Fruit fly (Drosophila melanogaster) whole organism, embryonic: Measurements from ENCODE around the gene CG43322.

Experiments used
- Blimp-1 ChIP-seq: fragments of 200-800 bp; sonication (Bioruptor generic); optimal IDR thresholded peaks from 3 replicates; lab custom pipeline; 2018; ENCODE audit warnings: missing biosample characterization, missing genetic modification characterization, mild to moderate bottlenecking, moderate library complexity, missing genetic modification reagents
- CG10959 ChIP-seq: fragments of 200-800 bp; sonication (Bioruptor generic); IDR thresholded peaks from 2 replicates; pipeline ENCODE4 v1.3.6; 2022; ENCODE audit warnings: missing biosample characterization, missing genetic modification characterization
- CG11723 ChIP-seq: fragments of 200-800 bp; sonication (Bioruptor generic); optimal IDR thresholded peaks from 2 replicates; lab custom pipeline; 2017; ENCODE audit warnings: missing biosample characterization, mild to moderate bottlenecking, missing genetic modification characterization
- CG12236 ChIP-seq: fragments of 200-800 bp; sonication (Bioruptor generic); optimal IDR thresholded peaks from 2 replicates; lab custom pipeline; 2016; ENCODE audit warnings: missing biosample characterization, missing genetic modification characterization
- CG12659 ChIP-seq: fragments of 200-800 bp; sonication (Bioruptor generic); optimal IDR thresholded peaks from 3 replicates; lab custom pipeline; 2017; ENCODE audit warnings: mild to moderate bottlenecking, missing biosample characterization, missing genetic modification reagents, missing genetic modification characterization
- CG14667 ChIP-seq: fragments of 200-800 bp; sonication (Bioruptor generic); IDR thresholded peaks from 2 replicates; pipeline ENCODE4 v1.3.6; 2022; ENCODE audit warnings: missing biosample characterization, missing genetic modification characterization
- CG1529 ChIP-seq: fragments of 200-800 bp; sonication (Bioruptor generic); optimal IDR thresholded peaks from 3 replicates; lab custom pipeline; 2018; ENCODE audit warnings: missing biosample characterization, missing genetic modification characterization
- CG15514 ChIP-seq: fragments of 200-800 bp; sonication (Bioruptor generic); optimal IDR thresholded peaks from 3 replicates; lab custom pipeline; 2017; ENCODE audit warnings: missing biosample characterization, missing genetic modification characterization, mild to moderate bottlenecking, moderate library complexity, missing genetic modification reagents
- CG16779 ChIP-seq: fragments of 200-800 bp; sonication (Bioruptor generic); IDR thresholded peaks from 2 replicates; pipeline ENCODE4 v1.3.6; 2022; ENCODE audit warnings: missing biosample characterization, missing genetic modification characterization
- CG17328 ChIP-seq: fragments of 200-800 bp; sonication (Bioruptor generic); IDR thresholded peaks from 2 replicates; pipeline ENCODE4 v1.3.6; 2022; ENCODE audit warnings: missing biosample characterization, missing genetic modification characterization
- CG2120 ChIP-seq: fragments of 200-800 bp; sonication (Bioruptor generic); optimal IDR thresholded peaks from 3 replicates; lab custom pipeline; 2016; ENCODE audit warnings: missing biosample characterization, missing genetic modification characterization
- CG2129 ChIP-seq: fragments of 200-800 bp; sonication (Bioruptor generic); IDR thresholded peaks from 2 replicates; pipeline ENCODE4 v1.3.6; 2022; ENCODE audit warnings: missing biosample characterization, missing genetic modification characterization; ENCODE audit not compliant: partially characterized antibody
- CG2202 ChIP-seq: fragments of 200-800 bp; sonication (Bioruptor generic); optimal IDR thresholded peaks from 2 replicates; lab custom pipeline; 2018; ENCODE audit warnings: missing biosample characterization, mild to moderate bottlenecking, missing genetic modification characterization
- CG30403 ChIP-seq: fragments of 200-800 bp; sonication (Bioruptor generic); optimal IDR thresholded peaks from 3 replicates; lab custom pipeline; 2016; ENCODE audit warnings: missing biosample characterization, missing genetic modification characterization
- CG4617 ChIP-seq: fragments of 200-800 bp; sonication (Bioruptor generic); optimal IDR thresholded peaks from 3 replicates; lab custom pipeline; 2016; ENCODE audit warnings: missing biosample characterization, missing genetic modification characterization, borderline replicate concordance
- CG7745 ChIP-seq: fragments of 200-800 bp; sonication (Bioruptor generic); optimal IDR thresholded peaks from 2 replicates; lab custom pipeline; 2018; ENCODE audit warnings: missing biosample characterization, mild to moderate bottlenecking, missing genetic modification characterization, moderate library complexity
- CG7987 ChIP-seq: fragments of 200-800 bp; sonication (Bioruptor generic); optimal IDR thresholded peaks from 2 replicates; lab custom pipeline; 2018; ENCODE audit warnings: missing biosample characterization, mild to moderate bottlenecking, missing genetic modification characterization, moderate library complexity
- CG9797 ChIP-seq: fragments of 200-800 bp; sonication (Bioruptor generic); optimal IDR thresholded peaks from 3 replicates; lab custom pipeline; 2018; ENCODE audit warnings: missing biosample characterization, mild to moderate bottlenecking, missing genetic modification characterization
- CG9876 ChIP-seq: fragments of 200-800 bp; sonication (Bioruptor generic); optimal IDR thresholded peaks from 2 replicates; lab custom pipeline; 2016; ENCODE audit warnings: missing biosample characterization, missing genetic modification characterization
- Ets65A ChIP-seq: fragments of 200-800 bp; sonication (Bioruptor generic); peaks from one replicate; lab custom pipeline; 2016; ENCODE audit warnings: missing biosample characterization, missing genetic modification characterization
- Fer2 ChIP-seq: fragments of 200-800 bp; sonication (Bioruptor generic); optimal IDR thresholded peaks from 2 replicates; lab custom pipeline; 2018; ENCODE audit warnings: missing biosample characterization, mild to moderate bottlenecking, missing genetic modification characterization, moderate library complexity
- Hand ChIP-seq: fragments of 200-800 bp; sonication (Bioruptor generic); optimal IDR thresholded peaks from 2 replicates; lab custom pipeline; 2017; ENCODE audit warnings: mild to moderate bottlenecking, missing biosample characterization, missing genetic modification reagents, missing genetic modification characterization
- MESR4 ChIP-seq: fragments of 200-800 bp; sonication (Bioruptor generic); optimal IDR thresholded peaks from 2 replicates; lab custom pipeline; 2018; ENCODE audit warnings: missing biosample characterization, mild to moderate bottlenecking, missing genetic modification characterization, moderate library complexity
- Max ChIP-seq: fragments of 200-800 bp; sonication (Bioruptor generic); optimal IDR thresholded peaks from 2 replicates; lab custom pipeline; 2016; ENCODE audit warnings: missing biosample characterization, mild to moderate bottlenecking, missing genetic modification characterization
- Med ChIP-seq: fragments of 200-800 bp; sonication (Bioruptor generic); peaks from one replicate; lab custom pipeline; 2016; ENCODE audit warnings: missing biosample characterization, missing genetic modification characterization, mild to moderate bottlenecking, inconsistent platforms, moderate library complexity
- Sin3A ChIP-seq: fragments of >200 bp; optimal IDR thresholded peaks from 2 replicates; lab custom pipeline; 2018
- Sry-δ ChIP-seq: fragments of 200-800 bp; sonication (Bioruptor generic); optimal IDR thresholded peaks from 2 replicates; lab custom pipeline; 2016; ENCODE audit warnings: missing biosample characterization, missing genetic modification characterization
- Usf ChIP-seq: fragments of 200-800 bp; sonication (Bioruptor generic); optimal IDR thresholded peaks from 2 replicates; lab custom pipeline; 2017; ENCODE audit warnings: missing genotype, missing biosample characterization, missing genetic modification characterization
- ab ChIP-seq: fragments of 200-800 bp; sonication (Bioruptor generic); optimal IDR thresholded peaks from 2 replicates; lab custom pipeline; 2016; ENCODE audit warnings: missing biosample characterization, missing genetic modification characterization
- ap ChIP-seq: fragments of 200-800 bp; sonication (Bioruptor generic); IDR thresholded peaks from 2 replicates; pipeline ENCODE4 v1.3.6; 2022; ENCODE audit warnings: missing biosample characterization, missing genetic modification characterization
- chm ChIP-seq: fragments of 200-800 bp; sonication (Bioruptor generic); IDR thresholded peaks from 2 replicates; pipeline ENCODE4 v1.3.6; 2022; ENCODE audit warnings: missing biosample characterization, missing genetic modification characterization
- dmrt99B ChIP-seq: fragments of 200-800 bp; sonication (Bioruptor generic); optimal IDR thresholded peaks from 2 replicates; lab custom pipeline; 2018; ENCODE audit warnings: missing biosample characterization, mild to moderate bottlenecking, missing genetic modification characterization, moderate library complexity
- fd3F ChIP-seq: fragments of 200-800 bp; sonication (Bioruptor generic); optimal IDR thresholded peaks from 2 replicates; lab custom pipeline; 2018; ENCODE audit warnings: missing biosample characterization, mild to moderate bottlenecking, missing genetic modification characterization, moderate library complexity
- fd64A ChIP-seq: fragments of 200-800 bp; sonication (Bioruptor generic); optimal IDR thresholded peaks from 3 replicates; lab custom pipeline; 2018; ENCODE audit warnings: missing biosample characterization, mild to moderate bottlenecking, missing genetic modification characterization
- hth ChIP-seq: fragments of >200 bp; optimal IDR thresholded peaks from 2 replicates; lab custom pipeline; 2017; ENCODE audit warnings: inconsistent platforms
- jigr1 ChIP-seq: fragments of 200-800 bp; sonication (Bioruptor generic); IDR thresholded peaks from 3 replicates; pipeline ENCODE4 v1.3.6; 2022; ENCODE audit warnings: missing biosample characterization, missing genetic modification characterization
- p53 ChIP-seq: fragments of 200-800 bp; sonication (Bioruptor generic); optimal IDR thresholded peaks from 2 replicates; lab custom pipeline; 2016; ENCODE audit warnings: missing biosample characterization, missing genetic modification characterization
- sima ChIP-seq: fragments of 200-800 bp; sonication (Bioruptor generic); optimal IDR thresholded peaks from 2 replicates; lab custom pipeline; 2016; ENCODE audit warnings: missing biosample characterization, missing genetic modification characterization
- trh ChIP-seq: fragments of 200-800 bp; sonication (Bioruptor generic); optimal IDR thresholded peaks from 2 replicates; lab custom pipeline; 2016; ENCODE audit warnings: missing biosample characterization, missing genetic modification characterization

Gene CG43322

DNA sequence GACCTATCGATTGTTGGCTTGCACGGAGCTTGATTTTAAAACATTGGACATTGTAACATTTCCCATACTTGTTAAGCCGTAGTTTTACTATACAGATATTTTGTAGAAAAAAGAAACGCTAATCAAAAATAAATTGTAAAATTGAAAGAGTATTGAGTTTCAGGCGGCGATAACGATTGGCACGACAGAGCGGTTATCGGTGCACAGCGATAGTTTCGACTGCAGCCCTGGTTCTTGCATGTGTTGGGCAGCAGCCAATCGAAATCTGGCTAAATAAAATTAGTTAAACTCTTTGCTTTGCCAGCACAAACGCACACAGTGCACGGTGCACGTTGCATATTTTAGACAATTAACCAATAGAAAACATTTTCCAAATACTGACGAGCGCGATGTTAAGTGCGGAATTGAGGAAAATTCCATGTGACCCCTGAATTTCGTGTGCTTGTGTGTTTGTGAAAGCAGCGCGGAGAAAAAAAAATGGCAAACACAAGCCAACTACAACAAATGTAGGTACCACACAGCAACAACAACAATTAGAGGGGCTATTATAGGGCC lies 24.7 kb downstream of the CG43322 start, which contains the start of gene milt (continued):
- TF ChIP-seq Sry-δ (GFP tag; lab: Kevin White, UChicago) (peak; percentile 83), CG17328 (GFP tag; lab: Robert Waterston, UW) (no peak), CG16779 (no peak), CG14667 (GFP tag; lab: Robert Waterston, UW) (no peak), CG4617 (GFP tag; lab: Kevin White, UChicago) (peak; percentile 78), fd3F (GFP tag; lab: Kevin White, UChicago) (no peak), CG2120 (GFP tag; lab: Kevin White, UChicago) (peak; percentile 35), Max (GFP tag; lab: Kevin White, UChicago) (peak; percentile 60), jigr1 (no peak), CG9797 (GFP tag; lab: Kevin White, UChicago) (no peak), CG1529 (GFP tag; lab: Kevin White, UChicago) (no peak), CG12659 (GFP tag; lab: Kevin White, UChicago) (peak; percentile 63), ap (GFP tag; lab: Robert Waterston, UW) (no peak), ab (GFP tag; lab: Kevin White, UChicago) (no peak), CG2129 (GFP tag; lab: Robert Waterston, UW) (peak; percentile 35; the same call in 1 of the 2 replicates), sima (GFP tag; lab: Kevin White, UChicago) (no peak), hth (no peak), CG7745 (tag; lab: Kevin White, UChicago) (no peak), CG15514 (GFP tag; lab: Kevin White, UChicago) (peak; percentile 40), Fer2 (tag; lab: Kevin White, UChicago) (no peak), Blimp-1 (GFP tag; lab: Kevin White, UChicago) (no peak), Med (GFP tag; lab: Kevin White, UChicago) (peak; percentile 72), trh (GFP tag; lab: Kevin White, UChicago) (no peak), CG9876 (GFP tag; lab: Kevin White, UChicago) (no peak), CG2202 (tag; lab: Kevin White, UChicago) (no peak), Usf (GFP tag; lab: Kevin White, UChicago) (no peak), CG11723 (no peak), MESR4 (GFP tag; lab: Kevin White, UChicago) (peak; percentile 70), CG30403 (GFP tag; lab: Kevin White, UChicago) (peak; percentile 18), Sin3A (lab: Kevin White, UChicago) (peak; percentile 58), chm (peak; percentile 57), Ets65A (peak; percentile 85), dmrt99B (no peak), p53 (no peak), Hand (no peak), CG7987 (GFP tag; lab: Kevin White, UChicago) (no peak), CG12236 (GFP tag; lab: Kevin White, UChicago) (no peak), CG10959 (GFP tag; lab: Robert Waterston, UW) (no peak), fd64A (GFP tag; lab: Kevin White, UChicago) (no peak)
- TF ChIP-seq, all 482 proteins: peak for 112
